Worm (Caenorhabditis elegans) whole organism, L4 larva: ENCODE data around the gene pqn-16.

ENCODE experiments used
- F44E2.7 ChIP-seq: fragments of 200-800 bp; sonication (Bioruptor generic); IDR thresholded peaks from 2 replicates; pipeline ENCODE4 v2.1.2; 2022; ENCODE audit warnings: missing genetic modification characterization, missing compliant biosample characterization
- R02D3.7 ChIP-seq: fragments of 150-350 bp; sonication (generic microtip); optimal IDR thresholded peaks from 3 replicates; lab custom pipeline; 2014; ENCODE audit warnings: missing biosample characterization, missing genetic modification characterization
- T26A8.4 ChIP-seq: fragments of 200-800 bp; sonication (Bioruptor generic); IDR thresholded peaks from 2 replicates; pipeline ENCODE4 v1.3.6; 2022; ENCODE audit warnings: missing genetic modification characterization, missing compliant biosample characterization
- Y105C5A.15 ChIP-seq: fragments of 200-800 bp; sonication (Bioruptor generic); IDR thresholded peaks from 2 replicates; pipeline ENCODE4 v1.3.6; 2022; ENCODE audit warnings: missing genetic modification characterization, missing compliant biosample characterization
- ZK546.5 ChIP-seq, 2 experiments: sonication (generic microtip); optimal IDR thresholded peaks; 2 replicates each; lab custom pipeline; 2017; ENCODE audit warnings: missing biosample characterization in 2 of 2, missing genetic modification characterization in 2 of 2
- aha-1 ChIP-seq: fragments of 150-350 bp; peaks from one replicate; lab custom pipeline; 2014; ENCODE audit warnings: missing biosample characterization, missing genetic modification characterization
- aly-2 ChIP-seq: sonication (generic microtip); optimal IDR thresholded peaks from 2 replicates; lab custom pipeline; 2018; ENCODE audit warnings: missing biosample characterization, missing genetic modification characterization
- ces-1 ChIP-seq: fragments of 150-350 bp; sonication (generic microtip); optimal IDR thresholded peaks from 4 replicates; lab custom pipeline; 2014; ENCODE audit warnings: missing biosample characterization, missing genetic modification reagents, missing genetic modification characterization
- dmd-6 ChIP-seq: fragments of 200-800 bp; sonication (Bioruptor generic); IDR thresholded peaks from 2 replicates; pipeline ENCODE4 v1.3.6; 2022; ENCODE audit warnings: missing genetic modification reagents, missing genetic modification characterization, missing compliant biosample characterization
- dpl-1 ChIP-seq: fragments of 150-350 bp; optimal IDR thresholded peaks from 2 replicates; lab custom pipeline; 2014; ENCODE audit warnings: missing biosample characterization, missing genetic modification reagents, missing genetic modification characterization
- egl-27 ChIP-seq: sonication (generic microtip); optimal IDR thresholded peaks from 3 replicates; lab custom pipeline; 2017; ENCODE audit warnings: missing biosample characterization, missing genetic modification reagents, missing genetic modification characterization
- egl-43 ChIP-seq: fragments of 200-800 bp; sonication (Bioruptor generic); IDR thresholded peaks from 2 replicates; pipeline ENCODE4 v1.3.6; 2022; ENCODE audit warnings: missing genetic modification reagents, missing genetic modification characterization, missing compliant biosample characterization
- hlh-11 ChIP-seq: fragments of 200-800 bp; sonication (Bioruptor generic); optimal IDR thresholded peaks from 2 replicates; lab custom pipeline; 2018; ENCODE audit warnings: mild to moderate bottlenecking, missing genetic modification characterization, missing compliant biosample characterization
- hlh-30 ChIP-seq: sonication (generic microtip); optimal IDR thresholded peaks from 2 replicates; lab custom pipeline; 2017; ENCODE audit warnings: antibody characterized with exemption, mild to moderate bottlenecking, missing genetic modification characterization, missing compliant biosample characterization; ENCODE audit not compliant: insufficient read depth
- hmg-1.1 ChIP-seq: fragments of 200-800 bp; sonication (Bioruptor generic); IDR thresholded peaks from 2 replicates; pipeline ENCODE4 v1.3.6; 2022; ENCODE audit warnings: missing genetic modification reagents, missing genetic modification characterization, missing compliant biosample characterization
- lim-7 ChIP-seq: fragments of 200-800 bp; sonication (Bioruptor generic); IDR thresholded peaks from 2 replicates; pipeline ENCODE4 v1.3.6; 2022; ENCODE audit warnings: missing genetic modification characterization, missing compliant biosample characterization
- lin-15B ChIP-seq: fragments of 150-350 bp; sonication (generic microtip); optimal IDR thresholded peaks from 3 replicates; lab custom pipeline; 2014; ENCODE audit warnings: missing biosample characterization, missing genetic modification characterization
- lin-38 ChIP-seq: fragments of 200-800 bp; sonication (Bioruptor generic); IDR thresholded peaks from 2 replicates; pipeline ENCODE4 v1.3.6; 2022; ENCODE audit warnings: missing genetic modification reagents, missing genetic modification characterization, missing compliant biosample characterization
- lin-39 ChIP-seq: fragments of 150-350 bp; optimal IDR thresholded peaks from 2 replicates; lab custom pipeline; 2014; ENCODE audit warnings: missing biosample characterization, missing genetic modification reagents, missing genetic modification characterization
- lsy-2 ChIP-seq, 2 experiments: fragments of 150-350 bp in 1 of 2; sonication (generic microtip) in 1 of 2; optimal IDR thresholded peaks; 2 replicates each; lab custom pipeline; 2014 to 2017; ENCODE audit warnings: missing biosample characterization in 2 of 2, missing genetic modification characterization in 2 of 2
- mdt-29 ChIP-seq: fragments of 200-800 bp; sonication (Bioruptor generic); IDR thresholded peaks from 2 replicates; pipeline ENCODE4 v1.3.6; 2022; ENCODE audit warnings: missing genetic modification reagents, missing genetic modification characterization, missing compliant biosample characterization
- mep-1 ChIP-seq: fragments of 150-350 bp; sonication (generic microtip); optimal IDR thresholded peaks from 3 replicates; lab custom pipeline; 2014; ENCODE audit warnings: missing biosample characterization, missing genetic modification characterization
- mxl-2 ChIP-seq: fragments of 200-800 bp; sonication (Bioruptor generic); conservative IDR thresholded peaks from 2 replicates; pipeline ENCODE4 v1.3.6; 2022; ENCODE audit warnings: missing genetic modification reagents, missing genetic modification characterization, missing compliant biosample characterization
- mxl-3 ChIP-seq: fragments of 200-800 bp; sonication (Bioruptor generic); optimal IDR thresholded peaks from 2 replicates; lab custom pipeline; 2018; ENCODE audit warnings: mild to moderate bottlenecking, missing genetic modification characterization, missing compliant biosample characterization
- nhr-11 ChIP-seq: fragments of 150-350 bp; optimal IDR thresholded peaks from 2 replicates; lab custom pipeline; 2014; ENCODE audit warnings: missing biosample characterization, missing genetic modification characterization
- nhr-25 ChIP-seq: sonication (generic microtip); optimal IDR thresholded peaks from 2 replicates; lab custom pipeline; 2017; ENCODE audit warnings: missing genetic modification characterization, mild to moderate bottlenecking, missing compliant biosample characterization, antibody characterized with exemption, moderate library complexity, borderline replicate concordance; ENCODE audit not compliant: insufficient read depth
- nhr-28 ChIP-seq: fragments of 150-350 bp; optimal IDR thresholded peaks from 2 replicates; lab custom pipeline; 2014; ENCODE audit warnings: missing biosample characterization, missing genetic modification characterization
- nhr-48 ChIP-seq: sonication (generic microtip); optimal IDR thresholded peaks from 2 replicates; lab custom pipeline; 2016; ENCODE audit warnings: mild to moderate bottlenecking, missing genetic modification characterization, missing compliant biosample characterization
- pqm-1 ChIP-seq: sonication (generic microtip); optimal IDR thresholded peaks from 2 replicates; lab custom pipeline; 2017; ENCODE audit warnings: missing biosample characterization, missing genetic modification characterization
- rbr-2 ChIP-seq: sonication (generic microtip); optimal IDR thresholded peaks from 2 replicates; lab custom pipeline; 2016; ENCODE audit warnings: missing genotype, missing genetic modification characterization, missing compliant biosample characterization
- saeg-2 ChIP-seq: fragments of 200-800 bp; sonication (Bioruptor generic); IDR thresholded peaks from 2 replicates; pipeline ENCODE4 v1.3.6; 2022; ENCODE audit warnings: missing genetic modification reagents, missing genetic modification characterization, missing compliant biosample characterization
- set-16 ChIP-seq: fragments of 200-800 bp; sonication (Bioruptor generic); IDR thresholded peaks from 2 replicates; pipeline ENCODE4 v1.3.6; 2022; ENCODE audit warnings: missing genetic modification reagents, missing genetic modification characterization, missing compliant biosample characterization
- skn-1 ChIP-seq: fragments of 150-350 bp; optimal IDR thresholded peaks from 2 replicates; lab custom pipeline; 2014; ENCODE audit warnings: missing biosample characterization, missing genetic modification characterization
- unc-39 ChIP-seq: sonication (generic microtip); optimal IDR thresholded peaks from 2 replicates; lab custom pipeline; 2017; ENCODE audit warnings: missing biosample characterization, missing genetic modification characterization
- unc-62 ChIP-seq, 3 experiments: fragments of 150-350 bp in 1 of 3; sonication (generic microtip); optimal IDR thresholded peaks in 2 of 3; peaks in 1 of 3; 1 replicate in 1 of 3; 2 replicates in 2 of 3; lab custom pipeline; 2014 to 2017; ENCODE audit warnings: missing biosample characterization in 3 of 3, missing genetic modification characterization in 3 of 3, missing genetic modification reagents in 3 of 3, missing genotype in 1 of 3
- vab-7 ChIP-seq: fragments of 200-800 bp; sonication (Bioruptor generic); IDR thresholded peaks from 2 replicates; pipeline ENCODE4 v1.3.6; 2022; ENCODE audit warnings: missing genetic modification reagents, missing genetic modification characterization, missing compliant biosample characterization
- zfp-2 ChIP-seq: sonication (generic microtip); optimal IDR thresholded peaks from 2 replicates; lab custom pipeline; 2016; ENCODE audit warnings: mild to moderate bottlenecking, missing genetic modification characterization, missing compliant biosample characterization
- zfp-3 ChIP-seq: fragments of 200-800 bp; sonication (Bioruptor generic); conservative IDR thresholded peaks from 2 replicates; pipeline ENCODE4 v1.3.6; 2022; ENCODE audit warnings: missing genetic modification reagents, missing genetic modification characterization, missing compliant biosample characterization
- zip-11 ChIP-seq: fragments of 200-800 bp; sonication (Bioruptor generic); IDR thresholded peaks from 2 replicates; pipeline ENCODE4 v1.3.6; 2022; ENCODE audit warnings: missing genetic modification characterization, missing compliant biosample characterization
- zip-2 ChIP-seq: fragments of 150-350 bp; optimal IDR thresholded peaks from 2 replicates; lab custom pipeline; 2014; ENCODE audit warnings: missing biosample characterization, missing genetic modification characterization

The pqn-16 gene

DNA sequence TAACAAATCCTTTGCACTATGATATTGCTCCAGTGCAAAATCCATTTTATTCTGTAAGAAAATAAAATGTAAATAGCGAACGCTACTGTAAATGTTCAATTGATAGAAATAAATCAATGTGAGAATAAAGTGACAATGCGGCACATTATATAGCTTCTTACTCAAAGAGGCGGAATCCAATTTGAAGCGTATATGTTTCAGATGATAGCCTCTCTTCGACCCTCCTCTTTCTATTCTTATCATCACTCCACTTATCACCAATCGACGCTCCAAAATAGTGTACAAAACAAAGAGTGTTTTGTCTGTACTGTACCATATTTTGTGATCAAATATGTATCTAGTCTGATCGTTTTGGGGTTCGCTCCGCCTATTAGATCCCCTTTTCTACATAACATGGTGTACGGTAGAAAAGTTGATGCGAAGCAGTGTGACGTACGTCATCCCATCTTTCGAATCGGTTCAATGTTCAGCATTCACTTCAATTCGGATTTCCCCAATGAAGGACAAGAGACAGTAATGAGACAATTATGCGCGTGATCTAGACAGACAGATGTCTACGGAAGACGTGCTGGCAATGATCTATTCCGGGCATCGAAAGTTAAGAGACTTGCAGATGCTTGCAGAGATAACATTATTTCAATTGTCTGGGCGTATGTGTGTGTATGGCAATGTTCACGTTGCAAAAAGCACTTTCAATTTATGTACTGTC, 26.9 kb upstream of the pqn-16 start, which contains the start of gene spl-2:
Gene spl-2, minus strand, starts transcription at position 51 of the 709 bp plus-strand sequence.
- TF ChIP-seq nhr-48: peak; percentile 37
- no peak for TF ChIP-seq lim-7 (GFP tag; lab: Robert Waterston, UW)
- TF ChIP-seq zfp-2 (tag; lab: Kevin White, UChicago): no peak
- no peak for TF ChIP-seq lin-38 (GFP tag; lab: Robert Waterston, UW)
- TF ChIP-seq mxl-2: no peak
- TF ChIP-seq F44E2.7 (GFP tag; lab: Robert Waterston, UW): no peak
- no peak for TF ChIP-seq aly-2 (tag; lab: Kevin White, UChicago)
- no peak for TF ChIP-seq aha-1 (tag; lab: Kevin White, UChicago)
- no peak for TF ChIP-seq zip-11 (GFP tag; lab: Robert Waterston, UW)
- no peak for TF ChIP-seq nhr-11 (tag; lab: Kevin White, UChicago)
- TF ChIP-seq mep-1 (tag; lab: Kevin White, UChicago): no peak
- no peak for TF ChIP-seq unc-39
- TF ChIP-seq hlh-30 (tag; lab: Kevin White, UChicago): peak; percentile 42
- TF ChIP-seq vab-7 (GFP tag; lab: Robert Waterston, UW): no peak
- TF ChIP-seq ces-1: no peak
- TF ChIP-seq lin-15B (tag; lab: Kevin White, UChicago): no peak
- no peak for TF ChIP-seq zip-2 (tag; lab: Kevin White, UChicago)
- TF ChIP-seq nhr-28 (tag; lab: Kevin White, UChicago): peak; percentile 5
- TF ChIP-seq zfp-3 (GFP tag; lab: Robert Waterston, UW): no peak
- TF ChIP-seq mxl-3: peak; percentile 56
- no peak for TF ChIP-seq dpl-1 (GFP tag; lab: Kevin White, UChicago)
- TF ChIP-seq ZK546.5 (tag; optimal IDR thresholded peaks at IDR 0.05; lab: Kevin White, UChicago): no peak
- no peak for TF ChIP-seq lin-39
- TF ChIP-seq rbr-2 (tag; lab: Kevin White, UChicago): no peak
- TF ChIP-seq pqm-1 (tag; lab: Kevin White, UChicago): no peak
- no peak for TF ChIP-seq lsy-2 (tag; optimal IDR thresholded peaks at IDR 0.05; lab: Kevin White, UChicago)
- TF ChIP-seq hlh-11 (tag; lab: Kevin White, UChicago): peak; percentile 35
- TF ChIP-seq mdt-29: no peak
- TF ChIP-seq unc-62 (GFP tag; optimal IDR thresholded peaks at IDR 0.05 in 1 of 2; lab: Kevin White, UChicago): peak in 1 of 2 experiments; percentile 95
- TF ChIP-seq unc-62 (tag; optimal IDR thresholded peaks at IDR 0.05; lab: Kevin White, UChicago): no peak
- TF ChIP-seq dmd-6: peak; percentile 25; the same call in 1 of the 2 replicates

DNA sequence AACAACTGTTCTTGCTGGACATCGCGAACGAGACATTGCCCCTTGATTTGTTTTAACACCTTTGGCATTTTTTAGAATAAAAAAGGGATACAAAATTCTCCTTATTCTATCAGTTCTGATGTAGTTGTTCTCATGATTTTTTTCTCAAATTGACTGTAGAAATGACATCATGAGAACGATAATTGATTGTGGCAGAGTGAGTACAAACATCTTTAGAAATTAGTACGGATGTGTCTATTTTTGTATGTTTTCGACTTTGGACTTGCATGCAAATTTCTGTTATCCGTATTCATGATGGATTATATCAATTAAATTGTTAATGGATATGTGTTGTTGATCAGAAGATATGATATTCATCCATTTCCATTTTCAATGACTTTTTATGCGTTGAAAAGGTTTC, 25.7 kb upstream of the pqn-16 start:
- TF ChIP-seq saeg-2 (no peak), egl-27 (tag; lab: Kevin White, UChicago) (no peak), nhr-48 (no peak), nhr-25 (tag; lab: Kevin White, UChicago) (no peak)

DNA sequence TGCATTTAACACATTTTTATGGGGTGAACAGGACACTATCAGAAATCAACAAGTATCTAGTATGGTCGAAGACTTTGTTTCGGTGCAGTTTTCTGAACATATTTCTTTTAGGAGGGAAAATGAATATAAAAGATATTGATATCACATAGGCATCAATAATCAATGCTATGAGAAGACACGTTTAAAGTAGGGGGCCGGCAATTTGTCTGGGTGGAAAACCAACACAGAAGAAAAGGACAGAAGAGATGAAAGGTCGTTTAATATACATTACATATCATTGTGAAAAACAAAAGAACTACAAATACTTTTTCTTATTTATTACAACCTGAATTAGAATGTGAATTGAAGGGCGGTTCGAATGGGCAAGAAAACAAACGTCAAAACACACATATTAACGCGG, 21.6 kb upstream of the pqn-16 start:
- TF ChIP-seq set-16 (GFP tag; lab: Robert Waterston, UW): no peak
- TF ChIP-seq hmg-1.1 (GFP tag; lab: Robert Waterston, UW): no peak
- no peak for TF ChIP-seq Y105C5A.15
- no peak for TF ChIP-seq skn-1 (tag; lab: Kevin White, UChicago)
- TF ChIP-seq T26A8.4 (GFP tag; lab: Robert Waterston, UW): no peak
- no peak for TF ChIP-seq egl-43
- TF ChIP-seq R02D3.7 (tag; lab: Kevin White, UChicago): no peak
- TF ChIP-seq, all 104 proteins: peak for 0
